Worm (Caenorhabditis elegans): ENCODE results near the gene C07C7.3.

Gene C07C7.3

DNA sequence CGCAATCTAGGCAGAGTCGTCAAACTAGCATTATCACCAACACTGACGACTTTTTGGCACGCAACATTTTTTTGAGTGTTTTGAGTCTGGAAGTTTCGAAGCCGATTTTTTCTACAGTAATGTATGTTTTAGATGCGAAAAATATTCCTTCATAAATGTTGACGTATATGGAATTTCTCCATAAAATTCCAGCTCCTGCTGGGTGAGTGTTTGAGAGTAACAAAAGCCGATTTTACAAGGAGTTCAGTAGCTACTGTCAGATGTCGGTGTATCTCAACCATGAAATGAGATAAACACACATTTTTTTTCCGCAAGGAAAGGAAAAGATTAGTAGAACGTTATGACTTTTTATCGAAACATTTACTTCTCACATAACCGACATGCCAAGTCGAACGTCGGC, 49.0 kb downstream of the C07C7.3 start:
- no peak for TF ChIP-seq W03F9.2 (tag; optimal IDR thresholded peaks at IDR 0.05)
- TF ChIP-seq him-1 (tag; optimal IDR thresholded peaks at IDR 0.05), result no peak
- TF ChIP-seq dao-5 (tag; optimal IDR thresholded peaks at IDR 0.05), result no peak
